Fruit fly (Drosophila melanogaster) S2 (cell line): Measurements from ENCODE around the gene Cln3.

Experiments used
- CG8478 ChIP-seq: fragments of >200 bp; optimal IDR thresholded peaks from 2 replicates; lab custom pipeline; 2018
- CTCF ChIP-seq, 2 experiments: fragments of >200 bp; optimal IDR thresholded peaks; 2 replicates each; lab custom pipeline; 2018

DNA sequence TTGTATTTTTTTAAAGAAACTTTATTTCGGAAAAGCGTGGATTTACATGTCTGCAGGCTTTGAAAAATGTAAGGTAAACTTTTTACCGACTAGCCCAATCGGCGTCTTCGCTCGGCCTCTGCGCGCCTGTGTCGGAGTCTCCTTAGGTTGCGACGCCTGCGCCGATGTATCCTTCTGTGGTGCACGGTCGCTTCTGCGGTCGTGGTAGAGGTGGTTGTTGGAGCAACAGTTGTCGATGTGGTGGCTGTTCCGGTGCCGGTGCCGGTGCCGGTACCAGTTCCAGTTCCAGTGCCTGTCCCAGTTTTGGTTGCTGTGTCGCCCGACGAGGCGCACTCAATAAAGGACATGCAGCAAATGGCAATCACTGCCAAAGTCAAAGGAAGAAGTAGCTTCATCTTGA lies 22.9 kb downstream of the Cln3 start:
- TF ChIP-seq CTCF (optimal IDR thresholded peaks at IDR 0.05; lab: Kevin White, UChicago) = no peak
- no peak for TF ChIP-seq CG8478 (lab: Kevin White, UChicago)
